Worm (Caenorhabditis elegans) whole organism, L4 larva: ENCODE data around the gene B0507.5.

ENCODE experiments used
- F44E2.7 ChIP-seq: fragments of 200-800 bp; sonication (Bioruptor generic); IDR thresholded peaks from 2 replicates; pipeline ENCODE4 v2.1.2; 2022; ENCODE audit warnings: missing genetic modification characterization, missing compliant biosample characterization
- F49E8.2 ChIP-seq: sonication (generic microtip); optimal IDR thresholded peaks from 2 replicates; lab custom pipeline; 2016; ENCODE audit warnings: missing compliant biosample characterization, mild to moderate bottlenecking, missing genetic modification characterization, borderline replicate concordance
- R02D3.7 ChIP-seq: fragments of 150-350 bp; sonication (generic microtip); optimal IDR thresholded peaks from 3 replicates; lab custom pipeline; 2014; ENCODE audit warnings: missing biosample characterization, missing genetic modification characterization
- T26A8.4 ChIP-seq: fragments of 200-800 bp; sonication (Bioruptor generic); IDR thresholded peaks from 2 replicates; pipeline ENCODE4 v1.3.6; 2022; ENCODE audit warnings: missing genetic modification characterization, missing compliant biosample characterization
- ZK546.5 ChIP-seq, 2 experiments: sonication (generic microtip); optimal IDR thresholded peaks; 2 replicates each; lab custom pipeline; 2017; ENCODE audit warnings: missing biosample characterization in 2 of 2, missing genetic modification characterization in 2 of 2
- aha-1 ChIP-seq: fragments of 150-350 bp; peaks from one replicate; lab custom pipeline; 2014; ENCODE audit warnings: missing biosample characterization, missing genetic modification characterization
- ceh-28 ChIP-seq: fragments of 150-350 bp; optimal IDR thresholded peaks from 2 replicates; lab custom pipeline; 2014; ENCODE audit warnings: missing biosample characterization, missing genetic modification reagents, missing genetic modification characterization
- ceh-44 ChIP-seq: fragments of 200-800 bp; sonication (Bioruptor generic); IDR thresholded peaks from 2 replicates; pipeline ENCODE4 v1.3.6; 2022; ENCODE audit warnings: missing genetic modification reagents, missing genetic modification characterization, missing compliant biosample characterization
- daf-16 ChIP-seq, 3 experiments: sonication (generic microtip); optimal IDR thresholded peaks; 2 replicates each; lab custom pipeline; 2016 to 2017; ENCODE audit warnings: missing genetic modification characterization in 3 of 3, missing genetic modification reagents in 3 of 3, mild to moderate bottlenecking in 2 of 3, missing compliant biosample characterization in 2 of 3, missing biosample characterization in 1 of 3, moderate library complexity in 1 of 3
- dmd-6 ChIP-seq: fragments of 200-800 bp; sonication (Bioruptor generic); IDR thresholded peaks from 2 replicates; pipeline ENCODE4 v1.3.6; 2022; ENCODE audit warnings: missing genetic modification reagents, missing genetic modification characterization, missing compliant biosample characterization
- dpl-1 ChIP-seq: fragments of 150-350 bp; optimal IDR thresholded peaks from 2 replicates; lab custom pipeline; 2014; ENCODE audit warnings: missing biosample characterization, missing genetic modification reagents, missing genetic modification characterization
- fos-1 ChIP-seq: fragments of 150-350 bp; optimal IDR thresholded peaks from 2 replicates; lab custom pipeline; 2014; ENCODE audit warnings: missing biosample characterization, missing genetic modification characterization
- gei-8 ChIP-seq: fragments of 200-800 bp; sonication (Bioruptor generic); optimal IDR thresholded peaks from 2 replicates; lab custom pipeline; 2018; ENCODE audit warnings: mild to moderate bottlenecking, missing genetic modification characterization, missing compliant biosample characterization
- hif-1 ChIP-seq, 2 experiments: sonication (generic microtip); optimal IDR thresholded peaks; 2 replicates each; lab custom pipeline; 2016 to 2017; ENCODE audit warnings: missing compliant biosample characterization in 2 of 2, missing genetic modification characterization in 2 of 2, missing genetic modification reagents in 2 of 2, missing genotype in 2 of 2, mild to moderate bottlenecking in 1 of 2
- lin-13 ChIP-seq: fragments of 150-350 bp; optimal IDR thresholded peaks from 2 replicates; lab custom pipeline; 2014; ENCODE audit warnings: missing biosample characterization, missing genetic modification reagents, missing genetic modification characterization
- lin-29 ChIP-seq: fragments of 200-800 bp; sonication (Bioruptor generic); IDR thresholded peaks from 2 replicates; pipeline ENCODE4 v1.3.6; 2022; ENCODE audit warnings: missing genetic modification reagents, missing genetic modification characterization, missing compliant biosample characterization
- lir-3 ChIP-seq: sonication (generic microtip); optimal IDR thresholded peaks from 2 replicates; lab custom pipeline; 2016; ENCODE audit warnings: mild to moderate bottlenecking, missing genetic modification characterization, missing compliant biosample characterization
- mdl-1 ChIP-seq, 2 experiments: fragments of 150-350 bp in 1 of 2; sonication (generic microtip) in 1 of 2; optimal IDR thresholded peaks; 2 replicates each; lab custom pipeline; 2014 to 2017; ENCODE audit warnings: missing biosample characterization in 2 of 2, missing genetic modification characterization in 2 of 2
- mes-2 ChIP-seq: sonication (generic microtip); optimal IDR thresholded peaks from 2 replicates; lab custom pipeline; 2016; ENCODE audit warnings: missing genotype, mild to moderate bottlenecking, missing genetic modification characterization, missing compliant biosample characterization; ENCODE audit not compliant: poor library complexity, severe bottlenecking
- mxl-3 ChIP-seq: fragments of 200-800 bp; sonication (Bioruptor generic); optimal IDR thresholded peaks from 2 replicates; lab custom pipeline; 2018; ENCODE audit warnings: mild to moderate bottlenecking, missing genetic modification characterization, missing compliant biosample characterization
- nhr-28 ChIP-seq: fragments of 150-350 bp; optimal IDR thresholded peaks from 2 replicates; lab custom pipeline; 2014; ENCODE audit warnings: missing biosample characterization, missing genetic modification characterization
- nhr-42 ChIP-seq: fragments of 200-800 bp; sonication (Bioruptor generic); IDR thresholded peaks from 2 replicates; pipeline ENCODE4 v1.3.6; 2022; ENCODE audit warnings: missing genetic modification characterization, missing compliant biosample characterization
- nhr-6 ChIP-seq: fragments of 150-350 bp; optimal IDR thresholded peaks from 2 replicates; lab custom pipeline; 2014; ENCODE audit warnings: missing biosample characterization, missing genetic modification characterization
- nhr-77 ChIP-seq: fragments of 150-350 bp; optimal IDR thresholded peaks from 2 replicates; lab custom pipeline; 2014; ENCODE audit warnings: missing biosample characterization, missing genetic modification characterization
- pha-4 ChIP-seq, 2 experiments: fragments of 150-350 bp in 1 of 2; fragments of 200-800 bp in 1 of 2; sonication (Bioruptor generic) in 1 of 2; IDR thresholded peaks in 1 of 2; optimal IDR thresholded peaks in 1 of 2; 2 replicates each; pipeline versions ENCODE4 v1.3.6 to Lab custom; 2014 to 2022; ENCODE audit warnings: missing genetic modification characterization in 2 of 2, missing genetic modification reagents in 2 of 2, missing biosample characterization in 1 of 2, missing compliant biosample characterization in 1 of 2
- php-3 ChIP-seq: fragments of 200-800 bp; sonication (Bioruptor generic); IDR thresholded peaks from 2 replicates; pipeline ENCODE4 v1.3.6; 2022; ENCODE audit warnings: missing genetic modification reagents, missing genetic modification characterization, missing compliant biosample characterization
- pqm-1 ChIP-seq: sonication (generic microtip); optimal IDR thresholded peaks from 2 replicates; lab custom pipeline; 2017; ENCODE audit warnings: missing biosample characterization, missing genetic modification characterization
- spr-3 ChIP-seq: fragments of 200-800 bp; sonication (Bioruptor generic); optimal IDR thresholded peaks from 2 replicates; lab custom pipeline; 2018; ENCODE audit warnings: mild to moderate bottlenecking, missing genetic modification characterization, missing compliant biosample characterization
- tra-1 ChIP-seq: fragments of 200-800 bp; sonication (Bioruptor generic); IDR thresholded peaks from 2 replicates; pipeline ENCODE4 v1.3.6; 2022; ENCODE audit warnings: missing genetic modification reagents, missing genetic modification characterization, missing compliant biosample characterization
- unc-62 ChIP-seq, 3 experiments: fragments of 150-350 bp in 1 of 3; sonication (generic microtip); optimal IDR thresholded peaks in 2 of 3; peaks in 1 of 3; 1 replicate in 1 of 3; 2 replicates in 2 of 3; lab custom pipeline; 2014 to 2017; ENCODE audit warnings: missing biosample characterization in 3 of 3, missing genetic modification characterization in 3 of 3, missing genetic modification reagents in 3 of 3, missing genotype in 1 of 3
- ztf-7 ChIP-seq: fragments of 150-350 bp; optimal IDR thresholded peaks from 2 replicates; lab custom pipeline; 2014; ENCODE audit warnings: missing biosample characterization, missing genetic modification characterization

Gene B0507.5

DNA sequence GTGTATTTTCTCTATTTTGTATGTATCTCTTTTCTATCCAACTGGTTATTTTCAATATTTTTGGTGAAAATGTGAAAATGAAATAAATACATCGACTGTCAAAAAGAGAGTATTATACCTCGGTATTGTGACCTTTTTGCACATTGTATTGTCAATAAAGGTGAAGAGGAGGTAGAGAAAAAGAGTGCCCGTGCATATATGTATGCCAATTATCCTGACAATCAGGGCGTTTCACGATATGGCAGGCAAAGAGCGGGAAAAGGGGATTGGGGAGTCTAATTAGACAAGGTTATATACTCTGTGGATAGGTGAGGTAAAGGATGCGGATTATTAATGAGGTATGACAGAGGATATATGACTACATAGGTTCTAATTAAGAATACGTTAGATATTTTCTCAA lies 43.4 kb downstream of the B0507.5 start:
- TF ChIP-seq daf-16 (GFP tag; optimal IDR thresholded peaks at IDR 0.05; lab: Kevin White, UChicago) (no peak), daf-16 (tag; optimal IDR thresholded peaks at IDR 0.05; lab: Kevin White, UChicago) (peak; percentile 34), pqm-1 (tag; lab: Kevin White, UChicago) (peak; percentile 7), gei-8 (GFP tag; lab: Kevin White, UChicago) (no peak), nhr-6 (peak; percentile 1), pha-4 (GFP tag; IDR thresholded peaks at IDR 0.05; lab: Robert Waterston, UW) (no peak), pha-4 (tag; optimal IDR thresholded peaks at IDR 0.05; lab: Kevin White, UChicago) (peak; percentile 45)

DNA sequence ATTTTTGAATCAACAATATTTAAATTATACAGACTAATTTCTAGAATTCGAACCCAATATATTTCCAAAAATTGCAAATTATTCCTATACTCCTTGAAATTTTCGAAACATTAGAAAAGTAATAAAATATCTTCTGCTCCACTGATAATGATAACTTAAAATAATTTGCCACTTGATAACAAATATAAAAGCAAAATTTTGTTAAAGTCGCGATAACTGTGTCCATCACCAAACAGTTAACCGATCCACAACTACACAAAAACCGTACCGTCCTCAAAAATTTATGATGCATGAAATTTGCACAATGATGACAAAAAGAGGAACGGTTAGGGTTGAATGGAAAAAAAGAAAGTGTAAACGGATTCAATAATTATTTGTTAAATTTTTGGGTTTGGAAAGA lies 45.0 kb downstream of the B0507.5 start:
- TF ChIP-seq unc-62 (GFP tag; optimal IDR thresholded peaks at IDR 0.05 in 1 of 2; lab: Kevin White, UChicago) (peak in 1 of 2 experiments; percentile 91), unc-62 (tag; optimal IDR thresholded peaks at IDR 0.05; lab: Kevin White, UChicago) (no peak), R02D3.7 (tag; lab: Kevin White, UChicago) (no peak)

DNA sequence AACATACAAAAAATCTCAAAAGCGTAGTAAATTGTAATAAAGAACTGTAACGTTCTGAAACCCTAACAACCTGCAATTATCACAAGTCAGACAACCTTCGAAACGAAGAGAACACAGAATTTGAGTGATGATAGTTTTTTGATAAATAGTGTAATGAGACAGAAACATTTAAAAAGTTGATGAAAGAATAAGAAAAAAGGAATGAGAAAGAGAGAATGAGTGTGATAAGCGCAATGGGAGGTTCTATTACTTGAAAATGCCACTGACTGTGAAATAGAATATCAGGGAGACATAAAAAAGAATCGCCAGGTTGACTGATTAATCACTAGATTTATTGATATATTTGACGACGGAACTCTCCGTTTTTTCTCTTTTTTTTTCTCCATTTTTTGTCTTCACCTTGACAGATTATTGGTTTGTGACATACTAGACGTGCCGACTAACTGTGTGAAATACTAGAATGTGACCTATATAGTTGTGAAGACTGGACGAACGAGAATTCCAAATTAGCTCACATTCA lies 45.9 kb downstream of the B0507.5 start:
- TF ChIP-seq unc-62 (GFP tag; optimal IDR thresholded peaks at IDR 0.05 in 1 of 2; lab: Kevin White, UChicago) (peak in 1 of 2 experiments; percentile 13), unc-62 (tag; optimal IDR thresholded peaks at IDR 0.05; lab: Kevin White, UChicago) (no peak), mxl-3 (no peak), ZK546.5 (tag; optimal IDR thresholded peaks at IDR 0.05; lab: Kevin White, UChicago) (no peak), mdl-1 (tag; optimal IDR thresholded peaks at IDR 0.05; lab: Kevin White, UChicago) (no peak), R02D3.7 (tag; lab: Kevin White, UChicago) (no peak), ceh-28 (tag; lab: Kevin White, UChicago) (no peak), dmd-6 (GFP tag; lab: Robert Waterston, UW) (no peak), lin-29 (GFP tag; lab: Robert Waterston, UW) (no peak), fos-1 (tag; lab: Kevin White, UChicago) (no peak), F44E2.7 (GFP tag; lab: Robert Waterston, UW) (no peak), hif-1 (tag; optimal IDR thresholded peaks at IDR 0.05; lab: Kevin White, UChicago) (no peak), daf-16 (GFP tag; optimal IDR thresholded peaks at IDR 0.05; lab: Kevin White, UChicago) (no peak), daf-16 (tag; optimal IDR thresholded peaks at IDR 0.05; lab: Kevin White, UChicago) (no peak), mes-2 (tag; lab: Kevin White, UChicago) (no peak), spr-3 (GFP tag; lab: Kevin White, UChicago) (no peak), lin-13 (GFP tag; lab: Kevin White, UChicago) (no peak), dpl-1 (GFP tag; lab: Kevin White, UChicago) (no peak), pqm-1 (tag; lab: Kevin White, UChicago) (peak; percentile 44), aha-1 (tag; lab: Kevin White, UChicago) (peak; percentile 5), nhr-28 (tag; lab: Kevin White, UChicago) (peak; percentile 66), T26A8.4 (GFP tag; lab: Robert Waterston, UW) (no peak), nhr-42 (GFP tag; lab: Robert Waterston, UW) (no peak), ztf-7 (tag; lab: Kevin White, UChicago) (no peak), F49E8.2 (tag; lab: Kevin White, UChicago) (no peak), ceh-44 (GFP tag; lab: Robert Waterston, UW) (no peak), lir-3 (tag; lab: Kevin White, UChicago) (no peak), tra-1 (GFP tag; lab: Robert Waterston, UW) (peak; percentile 60; the same call in 1 of the 2 replicates), nhr-77 (tag; lab: Kevin White, UChicago) (peak; percentile 32)

DNA sequence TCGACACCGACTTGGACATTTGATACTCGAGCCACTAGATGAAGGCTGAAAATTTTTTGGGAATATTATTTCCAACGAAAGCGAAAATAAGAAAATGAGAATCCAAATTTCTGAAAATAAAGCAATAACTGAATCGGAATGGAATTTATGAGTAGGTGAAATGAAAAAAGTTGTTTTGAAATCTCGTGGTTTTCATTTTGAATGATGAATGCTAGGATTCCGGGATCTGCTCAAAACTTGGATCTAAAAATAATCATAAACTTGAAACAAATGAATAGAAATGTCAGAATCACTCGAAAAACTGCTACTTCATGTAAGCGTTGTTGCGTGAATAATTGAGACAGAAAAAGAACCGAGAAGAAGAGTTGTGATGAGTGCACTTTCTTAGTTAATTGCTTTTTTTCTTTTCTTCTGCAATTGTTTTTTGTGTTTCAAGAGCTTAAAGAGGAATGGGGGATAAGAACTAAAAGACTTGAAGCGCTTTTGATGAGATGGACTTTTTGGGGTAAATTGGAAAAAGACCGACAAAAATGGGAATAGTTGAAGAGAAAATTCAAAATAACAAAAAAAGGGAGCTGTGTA lies 47.6 kb downstream of the B0507.5 start, which contains the start of gene magu-2:
magu-2 (minus strand) TSS at position 51 of the 582 bp plus-strand sequence.
- peak in 1 of 2 experiments; percentile 63 for TF ChIP-seq unc-62 (GFP tag; optimal IDR thresholded peaks at IDR 0.05 in 1 of 2; lab: Kevin White, UChicago)
- no peak for TF ChIP-seq unc-62 (tag; optimal IDR thresholded peaks at IDR 0.05; lab: Kevin White, UChicago)
- TF ChIP-seq php-3 (GFP tag; lab: Robert Waterston, UW) = no peak
